Worm (Caenorhabditis elegans) whole organism, young adult: ENCODE data around the gene stg-1.

Experiments
- Y56A3A.18 ChIP-seq: fragments of 200-800 bp; sonication (Bioruptor generic); IDR thresholded peaks from 2 replicates; pipeline ENCODE4 v1.3.6; 2022; ENCODE audit warnings: missing genetic modification reagents, missing genetic modification characterization, missing compliant biosample characterization
- ceh-100 ChIP-seq: fragments of 200-800 bp; sonication (Bioruptor generic); IDR thresholded peaks from 2 replicates; pipeline ENCODE4 v1.3.6; 2022; ENCODE audit warnings: missing genetic modification reagents, missing genetic modification characterization, missing compliant biosample characterization
- ceh-27 ChIP-seq: fragments of 200-800 bp; sonication (Bioruptor generic); optimal IDR thresholded peaks from 2 replicates; lab custom pipeline; 2018; ENCODE audit warnings: mild to moderate bottlenecking, missing genetic modification characterization, moderate library complexity, missing compliant biosample characterization
- ekl-4 ChIP-seq: fragments of 200-800 bp; sonication (Bioruptor generic); IDR thresholded peaks from 2 replicates; pipeline ENCODE4 v1.3.6; 2022; ENCODE audit warnings: missing genetic modification reagents, missing genetic modification characterization, missing compliant biosample characterization
- nhr-90 ChIP-seq: sonication (generic microtip); optimal IDR thresholded peaks from 2 replicates; lab custom pipeline; 2016; ENCODE audit warnings: missing genotype, mild to moderate bottlenecking, missing genetic modification characterization, missing compliant biosample characterization
- ztf-28 ChIP-seq: fragments of 200-800 bp; sonication (Bioruptor generic); IDR thresholded peaks from 2 replicates; pipeline ENCODE4 v1.3.6; 2022; ENCODE audit warnings: missing genetic modification reagents, missing genetic modification characterization, missing compliant biosample characterization

DNA sequence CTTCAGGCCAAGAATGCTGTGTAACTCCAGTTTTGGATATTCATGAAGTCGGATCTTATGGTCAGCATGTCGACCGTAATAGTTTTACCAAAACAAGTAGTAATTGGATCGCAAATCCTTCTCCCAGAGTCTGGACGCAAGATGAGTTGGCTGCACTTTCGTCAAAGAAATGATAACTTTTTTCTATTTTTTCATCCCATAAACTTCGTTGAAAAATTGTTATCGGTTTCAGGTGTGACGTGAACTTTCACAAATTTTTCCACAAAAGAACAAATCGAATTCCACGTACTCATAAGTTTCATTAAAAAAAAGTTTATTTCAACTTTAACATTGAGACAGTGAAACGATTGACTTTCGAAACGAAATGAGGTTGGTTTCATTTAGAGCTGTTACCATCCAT lies 52.5 kb downstream of the stg-1 start, which contains the start of gene ZK892.5:
- TF ChIP-seq ekl-4 (GFP tag; lab: Robert Waterston, UW) (no peak), nhr-90 (no peak), ceh-27 (GFP tag; lab: Kevin White, UChicago) (no peak), ztf-28 (GFP tag; lab: Robert Waterston, UW) (no peak), Y56A3A.18 (no peak), ceh-100 (no peak)
